Fruit fly (Drosophila melanogaster): Measurements from ENCODE around the gene kst.

The kst gene

DNA sequence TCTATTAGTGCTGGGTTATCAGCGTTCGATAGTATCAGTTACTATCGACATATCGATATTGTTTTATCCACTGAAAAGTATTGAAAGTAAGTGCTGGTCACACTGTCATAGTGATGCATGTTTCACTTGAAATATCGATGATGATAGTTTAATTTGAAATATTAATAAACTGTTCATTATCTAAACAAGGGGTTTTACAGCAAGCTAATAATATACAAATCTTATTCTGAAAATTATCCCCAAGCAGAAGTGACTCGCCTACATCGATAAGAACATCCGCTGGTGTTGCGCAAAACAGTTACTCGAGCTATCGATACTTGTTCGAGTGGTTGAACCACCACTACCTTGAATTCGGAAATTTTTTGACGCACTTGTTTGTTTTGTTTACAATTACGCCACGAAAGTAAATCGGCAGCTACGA is 17.4 kb upstream of the kst start, which contains the start of the genes PIG-C, CG12016 and Dpm2 (continued):
- TF ChIP-seq CG12236 (GFP tag; optimal IDR thresholded peaks at IDR 0.05), result no peak
- no peak for TF ChIP-seq CG6765 (GFP tag; optimal IDR thresholded peaks at IDR 0.05)
- peak; percentile 62 for TF ChIP-seq fu2 (GFP tag; optimal IDR thresholded peaks at IDR 0.05)
- TF ChIP-seq Eip74EF (GFP tag; optimal IDR thresholded peaks at IDR 0.05), result no peak
- TF ChIP-seq CG3847 (GFP tag; IDR thresholded peaks at IDR 0.05), result peak; percentile 85
- no peak for TF ChIP-seq CG15073 (GFP tag; optimal IDR thresholded peaks at IDR 0.05)
- TF ChIP-seq Side (GFP tag; optimal IDR thresholded peaks at IDR 0.05), result peak; percentile 53
- no peak for TF ChIP-seq scrt (GFP tag; optimal IDR thresholded peaks at IDR 0.05)
- TF ChIP-seq Opbp (GFP tag; IDR thresholded peaks at IDR 0.05; ENCODE audit: partially characterized antibody), result peak; percentile 96
- TF ChIP-seq CG18011 (GFP tag; optimal IDR thresholded peaks at IDR 0.05), result peak; percentile 30
- peak; percentile 58 for TF ChIP-seq Deaf1 (tag; optimal IDR thresholded peaks at IDR 0.05)
- peak; percentile 59 for TF ChIP-seq lbe (GFP tag; optimal IDR thresholded peaks at IDR 0.05)
- TF ChIP-seq tna (GFP tag; IDR thresholded peaks at IDR 0.05; ENCODE audit: partially characterized antibody), result peak; percentile 84
- no peak for TF ChIP-seq Taf1 (GFP tag; IDR thresholded peaks at IDR 0.05)
- TF ChIP-seq Ets65A (GFP tag), result peak; percentile 96
- TF ChIP-seq CG2199 (GFP tag; IDR thresholded peaks at IDR 0.05), result no peak
- peak; percentile 22; the same call in 1 of the 2 replicates for TF ChIP-seq CG8765 (GFP tag; IDR thresholded peaks at IDR 0.05)
- no peak for TF ChIP-seq CG5953 (GFP tag; IDR thresholded peaks at IDR 0.05)
- TF ChIP-seq Sry-β (GFP tag; optimal IDR thresholded peaks at IDR 0.05), result peak; percentile 84
- TF ChIP-seq Hmx (GFP tag; optimal IDR thresholded peaks at IDR 0.05), result peak; percentile 19
- TF ChIP-seq CG1647 (GFP tag; optimal IDR thresholded peaks at IDR 0.05), result peak; percentile 63
- TF ChIP-seq CG4854 (GFP tag; optimal IDR thresholded peaks at IDR 0.05), result peak; percentile 52
- TF ChIP-seq slou (GFP tag; optimal IDR thresholded peaks at IDR 0.05), result no peak
- peak; percentile 60 for TF ChIP-seq twi (tag; optimal IDR thresholded peaks at IDR 0.05)
- TF ChIP-seq ab (GFP tag; optimal IDR thresholded peaks at IDR 0.05), result peak; percentile 49
- TF ChIP-seq CG4820 (GFP tag; optimal IDR thresholded peaks at IDR 0.05), result peak; percentile 64
- no peak for TF ChIP-seq gcm2 (GFP tag; optimal IDR thresholded peaks at IDR 0.05)
- TF ChIP-seq Aef1 (GFP tag; IDR thresholded peaks at IDR 0.05), result peak; percentile 44
- TF ChIP-seq vnd (GFP tag; IDR thresholded peaks at IDR 0.05; ENCODE audit: partially characterized antibody), result peak; percentile 96
- TF ChIP-seq Hr3 (GFP tag; optimal IDR thresholded peaks at IDR 0.05), result peak; percentile 48
- no peak for TF ChIP-seq rib (GFP tag; IDR thresholded peaks at IDR 0.05)
- peak; percentile 92 for TF ChIP-seq zen2 (GFP tag; IDR thresholded peaks at IDR 0.05; ENCODE audit: partially characterized antibody)
- TF ChIP-seq NC2β (GFP tag; optimal IDR thresholded peaks at IDR 0.05), result peak; percentile 63
- 0 out of 2 replicates have a peak, but pooled peaks have one; percentile 45 for TF ChIP-seq E2f1 (GFP tag; IDR thresholded peaks at IDR 0.05)
- no peak for TF ChIP-seq lov (optimal IDR thresholded peaks at IDR 0.05)
- 0 out of 3 replicates have a peak, but pooled peaks have one; percentile 9 for TF ChIP-seq lov (GFP tag; IDR thresholded peaks at IDR 0.05)
- no peak for TF ChIP-seq gce (GFP tag; IDR thresholded peaks at IDR 0.05)
- TF ChIP-seq CG18764 (GFP tag; optimal IDR thresholded peaks at IDR 0.05), result peak; percentile 36
- no peak for TF ChIP-seq CG4360 (GFP tag; IDR thresholded peaks at IDR 0.05)
- no peak for TF ChIP-seq Hmr (GFP tag; optimal IDR thresholded peaks at IDR 0.05)
- peak; percentile 31 for TF ChIP-seq da (GFP tag; optimal IDR thresholded peaks at IDR 0.05)
- TF ChIP-seq psq (GFP tag; optimal IDR thresholded peaks at IDR 0.05), result peak; percentile 5
- no peak for TF ChIP-seq kni (GFP tag; optimal IDR thresholded peaks at IDR 0.05)
- peak; percentile 52 for TF ChIP-seq pnt (GFP tag; optimal IDR thresholded peaks at IDR 0.05)
- TF ChIP-seq CG7357 (GFP tag; IDR thresholded peaks at IDR 0.05), result peak; percentile 54; the same call in 1 of the 3 replicates
- TF ChIP-seq Lpt (GFP tag; optimal IDR thresholded peaks at IDR 0.05), result no peak
- TF ChIP-seq BEAF-32 (GFP tag; optimal IDR thresholded peaks at IDR 0.05), result peak; percentile 100
- peak; percentile 58 for TF ChIP-seq luna (GFP tag; optimal IDR thresholded peaks at IDR 0.05)
- TF ChIP-seq knrl (GFP tag; IDR thresholded peaks at IDR 0.05; ENCODE audit: partially characterized antibody), result peak; percentile 98
- TF ChIP-seq CG6813 (GFP tag; optimal IDR thresholded peaks at IDR 0.05), result no peak
- no peak for TF ChIP-seq dmrt99B (tag; optimal IDR thresholded peaks at IDR 0.05)
